Worm (Caenorhabditis elegans): ENCODE measurements around the gene Y66D12A.24.

Y66D12A.24 gene

DNA sequence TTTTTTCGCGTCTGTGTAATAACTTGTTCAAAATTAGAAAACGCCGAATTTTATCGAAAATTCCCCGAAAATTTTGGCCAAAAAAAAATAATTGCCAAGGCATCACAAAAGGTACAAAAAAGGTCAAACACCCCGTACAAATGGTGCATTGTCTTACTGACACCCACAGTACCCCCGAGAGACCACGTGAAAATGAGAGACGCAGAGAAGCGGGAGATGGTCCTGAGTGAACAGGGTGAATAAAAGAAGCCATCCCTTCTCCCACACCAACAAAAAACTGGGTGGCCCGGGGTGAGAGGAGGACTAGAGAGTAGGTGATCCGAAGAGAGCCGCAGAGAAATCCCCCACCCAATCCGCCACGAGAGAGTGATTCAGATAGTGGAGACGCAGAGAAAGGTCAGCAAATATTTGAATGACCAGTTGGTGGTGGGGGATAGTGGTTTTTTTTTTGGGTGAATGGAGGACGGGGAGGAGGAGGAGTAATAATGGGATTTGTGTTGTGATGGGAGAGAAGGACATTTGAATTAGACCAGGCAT, 15.3 kb upstream of the Y66D12A.24 start:
- peak; percentile 55 for TF ChIP-seq set-16 (GFP tag; IDR thresholded peaks at IDR 0.05)
- TF ChIP-seq snpc-4 (tag; optimal IDR thresholded peaks at IDR 0.05) = no peak

DNA sequence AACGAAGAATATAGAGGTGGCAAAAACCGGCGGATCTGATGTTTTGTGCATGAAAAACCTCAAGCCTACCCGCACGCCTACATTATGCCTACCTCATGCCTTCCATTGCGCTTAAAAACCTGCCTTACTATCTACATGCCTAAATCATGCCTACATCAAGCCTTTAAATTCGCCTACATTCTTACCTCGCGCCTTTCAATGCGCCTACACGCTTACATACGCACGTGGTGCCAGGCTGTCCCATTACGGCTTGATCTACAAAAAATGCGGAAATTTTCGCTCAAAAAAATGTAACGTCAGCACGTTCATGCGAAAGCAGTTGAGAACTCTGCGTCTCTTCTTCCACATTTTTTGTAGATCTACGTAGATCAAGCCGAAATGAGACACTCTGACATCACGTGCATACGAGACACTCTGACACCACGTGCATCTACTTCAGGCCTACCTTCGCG, 12.5 kb upstream of the Y66D12A.24 start, which contains the start of gene fbxa-220:
TSS of gene fbxa-220 (minus strand) at position 51 of the 452 bp plus-strand sequence.
- TF ChIP-seq aha-1 (tag) = peak; percentile 95
- no peak for TF ChIP-seq tag-97 (GFP tag; IDR thresholded peaks at IDR 0.05)
- TF ChIP-seq zip-11 (GFP tag; IDR thresholded peaks at IDR 0.05) = no peak
- no peak for TF ChIP-seq ctbp-1 (GFP tag; IDR thresholded peaks at IDR 0.05)
- TF ChIP-seq dve-1 (tag; optimal IDR thresholded peaks at IDR 0.05; ENCODE audit: insufficient read depth) = no peak
- no peak for TF ChIP-seq spr-3 (GFP tag; optimal IDR thresholded peaks at IDR 0.05)
- no peak for TF ChIP-seq Y75B8A.6 (GFP tag; IDR thresholded peaks at IDR 0.05)
- TF ChIP-seq mdl-1 (tag; optimal IDR thresholded peaks at IDR 0.05) = no peak

DNA sequence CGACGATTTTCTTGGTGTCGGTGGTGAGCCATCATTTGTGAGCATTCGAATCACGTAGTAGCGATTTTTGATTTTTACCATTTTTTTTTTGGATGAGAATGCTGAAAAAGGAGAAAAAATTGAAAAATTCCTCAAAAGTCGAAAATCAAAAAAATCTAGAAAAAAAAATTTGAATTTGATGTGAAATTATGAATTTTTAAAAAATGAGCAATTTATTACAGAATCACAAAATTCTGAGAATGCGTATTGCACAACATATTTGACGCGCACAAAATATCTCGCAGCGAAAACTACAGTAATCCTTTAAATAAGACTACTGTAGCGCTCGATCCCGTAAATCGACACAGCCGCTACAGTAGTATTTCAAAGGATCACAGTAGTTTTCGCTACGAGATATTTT, 9.4 kb upstream of the Y66D12A.24 start, which contains the start of gene popl-5:
TSS of gene popl-5 (minus strand) at position 101 of the 400 bp plus-strand sequence.
- TF ChIP-seq zag-1 (tag; optimal IDR thresholded peaks at IDR 0.05) = no peak
- TF ChIP-seq daf-19 (GFP tag; conservative IDR thresholded peaks at IDR 0.05) = no peak
- TF ChIP-seq dmd-9 (GFP tag; IDR thresholded peaks at IDR 0.05) = no peak
- no peak for TF ChIP-seq hif-1 (tag; optimal IDR thresholded peaks at IDR 0.05)

DNA sequence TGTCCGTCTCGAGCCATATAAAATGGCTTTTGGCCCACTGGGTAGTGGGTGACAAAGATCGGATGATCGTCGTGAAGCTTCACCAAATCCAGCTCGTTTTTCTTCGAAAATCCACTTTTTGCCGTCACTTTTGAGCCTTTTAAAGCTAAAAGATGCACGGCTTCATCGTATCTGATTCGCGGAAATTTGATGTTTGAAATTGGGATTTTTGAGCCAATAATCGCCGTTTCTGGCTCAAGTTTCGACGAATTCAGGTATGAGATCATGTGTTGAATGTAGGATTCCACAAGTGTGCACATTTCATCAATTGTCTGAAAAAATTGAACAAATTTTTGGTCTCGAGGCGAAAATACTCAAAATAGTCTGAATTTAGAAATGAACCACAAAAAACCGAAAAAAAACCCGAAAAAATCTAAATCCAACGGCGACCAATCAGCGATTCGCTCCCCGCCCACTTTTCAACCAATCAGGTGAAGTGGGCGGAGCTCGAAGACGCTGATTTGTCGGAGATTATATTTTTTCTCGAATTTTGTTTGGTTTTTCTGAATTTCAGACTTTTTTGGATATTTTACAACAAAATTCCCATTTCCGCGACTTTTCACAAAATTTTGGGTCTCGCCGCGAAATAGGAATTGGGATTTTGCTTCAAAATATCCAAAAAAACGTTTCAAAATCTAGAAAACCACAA, 7.9 kb upstream of the Y66D12A.24 start:
- TF ChIP-seq nhr-6 (tag; optimal IDR thresholded peaks at IDR 0.05) = no peak
- TF ChIP-seq aha-1 (tag) = peak; percentile 94
- TF ChIP-seq unc-62 (GFP tag; optimal IDR thresholded peaks at IDR 0.05 in 1 of 2) = no peak
- TF ChIP-seq unc-62 (tag; optimal IDR thresholded peaks at IDR 0.05) = no peak

DNA sequence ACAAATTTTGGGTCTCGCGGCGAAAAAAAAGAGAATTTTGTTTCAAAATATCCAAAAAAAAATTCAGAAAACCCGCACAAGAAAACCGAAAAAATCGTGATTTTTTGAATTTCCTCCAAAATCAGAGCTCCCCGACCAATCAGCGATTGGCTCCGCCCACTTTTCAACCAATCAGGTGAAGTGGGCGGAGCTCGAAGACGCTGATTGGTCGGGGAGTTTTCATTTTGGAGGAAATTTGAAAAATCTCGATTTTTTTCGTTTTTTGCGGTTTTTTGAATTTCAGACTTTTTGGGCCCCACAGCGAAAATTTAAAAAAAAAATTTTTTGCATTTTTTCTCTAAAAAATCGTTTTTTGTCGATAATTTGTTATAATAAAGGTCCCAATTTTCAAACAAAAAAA, 7.1 kb upstream of the Y66D12A.24 start:
- no peak for TF ChIP-seq nhr-48 (tag; optimal IDR thresholded peaks at IDR 0.05)

DNA sequence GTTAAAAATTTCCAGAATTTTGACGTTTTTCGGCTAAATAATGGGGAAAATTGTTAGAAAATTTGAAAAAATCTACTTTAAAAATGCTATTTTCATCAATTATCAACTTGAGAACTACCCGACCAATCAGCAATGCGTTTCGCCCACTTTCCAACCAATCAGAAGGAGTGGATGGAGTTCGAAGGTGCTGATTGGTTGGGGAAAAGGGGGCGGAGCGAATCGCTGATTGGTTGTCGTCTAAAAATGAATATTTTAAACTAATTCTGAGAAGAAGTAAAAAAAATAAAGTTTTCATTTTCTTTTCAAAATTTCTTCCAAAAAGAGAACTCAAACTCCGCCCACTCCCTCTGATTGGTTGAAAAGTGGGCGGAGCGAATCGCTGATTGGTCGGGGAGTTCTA, 6.4 kb upstream of the Y66D12A.24 start:
- TF ChIP-seq ZK337.2 (GFP tag; IDR thresholded peaks at IDR 0.05) = no peak
- peak in 1 of 2 experiments; percentile 40 for TF ChIP-seq unc-62 (GFP tag; optimal IDR thresholded peaks at IDR 0.05 in 1 of 2)
- TF ChIP-seq unc-62 (tag; optimal IDR thresholded peaks at IDR 0.05) = no peak

DNA sequence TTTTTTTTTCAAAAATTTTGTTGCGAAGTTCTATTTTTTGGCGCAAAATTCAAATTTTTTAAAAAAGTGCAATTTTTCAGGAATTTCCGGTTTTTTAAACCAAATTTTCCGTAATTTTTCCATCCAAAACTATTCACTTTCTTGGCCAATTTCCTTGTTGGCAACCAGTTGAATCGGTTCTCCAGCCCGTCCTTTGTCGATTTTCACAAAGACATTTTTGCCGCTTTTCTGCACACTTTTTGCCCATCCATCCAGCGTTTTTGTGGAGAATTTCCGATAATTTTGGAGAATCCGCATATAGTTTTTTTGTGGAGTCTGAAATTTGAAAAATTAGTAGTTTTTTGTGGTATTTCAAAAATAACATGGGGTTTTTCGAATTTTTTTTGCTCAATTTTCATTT, 4.2 kb upstream of the Y66D12A.24 start:
- TF ChIP-seq aha-1 (tag) = peak; percentile 90
- no peak for TF ChIP-seq ZK546.5 (tag; optimal IDR thresholded peaks at IDR 0.05)

DNA sequence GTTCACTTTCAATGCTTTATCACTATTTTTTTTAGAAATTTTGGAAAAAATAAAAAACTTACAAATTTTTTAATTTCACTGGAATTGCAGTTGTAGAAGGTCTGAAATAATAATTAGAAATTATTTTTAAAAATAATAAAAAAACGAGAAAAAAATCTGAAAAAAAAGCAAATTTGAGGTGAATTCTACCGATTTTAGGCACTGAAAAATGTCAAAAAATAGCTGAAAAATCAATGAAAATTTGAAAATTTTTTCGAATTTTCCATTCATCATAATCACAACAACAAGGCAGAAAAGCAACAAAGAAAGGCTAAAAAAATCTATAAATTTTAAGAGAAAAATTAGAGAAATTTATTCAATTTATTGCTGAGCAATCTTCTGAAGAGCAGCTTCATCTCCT, 4.0 kb downstream of the Y66D12A.24 start, which contains the start of gene nars-2:
TSS of gene nars-2 (minus strand) at position 101 of the 400 bp plus-strand sequence.
- TF ChIP-seq daf-16 (GFP tag; optimal IDR thresholded peaks at IDR 0.05) (no peak), daf-16 (tag; optimal IDR thresholded peaks at IDR 0.05) (no peak), mdl-1 (tag; optimal IDR thresholded peaks at IDR 0.05) (no peak), daf-8 (GFP tag; IDR thresholded peaks at IDR 0.05) (no peak), nhr-237 (tag; optimal IDR thresholded peaks at IDR 0.05) (no peak), madf-5 (GFP tag; IDR thresholded peaks at IDR 0.05) (no peak), egl-27 (tag; optimal IDR thresholded peaks at IDR 0.05) (no peak), lsy-2 (tag; optimal IDR thresholded peaks at IDR 0.05) (no peak), rbr-2 (tag; optimal IDR thresholded peaks at IDR 0.05) (no peak), snpc-4 (tag; optimal IDR thresholded peaks at IDR 0.05) (no peak), mes-2 (tag; optimal IDR thresholded peaks at IDR 0.05; ENCODE audit: poor library complexity, severe bottlenecking) (no peak), set-16 (GFP tag; IDR thresholded peaks at IDR 0.05) (no peak), lin-1 (GFP tag; IDR thresholded peaks at IDR 0.05) (no peak), unc-62 (GFP tag; optimal IDR thresholded peaks at IDR 0.05 in 1 of 2) (no peak), unc-62 (tag; optimal IDR thresholded peaks at IDR 0.05) (no peak), lin-29 (GFP tag; IDR thresholded peaks at IDR 0.05) (no peak), lin-39 (tag; optimal IDR thresholded peaks at IDR 0.05) (no peak), mdt-29 (GFP tag; IDR thresholded peaks at IDR 0.05) (no peak), zag-1 (tag; optimal IDR thresholded peaks at IDR 0.05) (no peak)
